Worm (Caenorhabditis elegans) whole organism, L2 larva: ENCODE results near the gene clec-41.
A peak's percentile ranks its signal among the peaks of the same experiment; 100 is the strongest.

Source experiments
- ama-1 ChIP-seq: fragments of 150-350 bp; optimal IDR thresholded peaks from 2 replicates; lab custom pipeline; 2018; ENCODE audit warnings: inconsistent platforms
- nhr-237 ChIP-seq: fragments of 150-350 bp; optimal IDR thresholded peaks from 2 replicates; lab custom pipeline; 2014; ENCODE audit warnings: missing biosample characterization, missing genetic modification characterization
- snpc-4 ChIP-seq: fragments of 150-350 bp; optimal IDR thresholded peaks from 2 replicates; lab custom pipeline; 2014; ENCODE audit warnings: missing biosample characterization, missing genetic modification characterization

ce11 chrV:13176117-13176753, 38.3 kb upstream of the clec-41 start, which contains the start of gene him-17:
- TF ChIP-seq snpc-4 (peak; percentile 36), nhr-237 (tag; lab: Kevin White, UChicago) (no peak), ama-1 (lab: Kevin White, UChicago) (peak; percentile 6)
